Fruit fly (Drosophila melanogaster): ENCODE data around the gene CG3792.

CG3792 gene

DNA sequence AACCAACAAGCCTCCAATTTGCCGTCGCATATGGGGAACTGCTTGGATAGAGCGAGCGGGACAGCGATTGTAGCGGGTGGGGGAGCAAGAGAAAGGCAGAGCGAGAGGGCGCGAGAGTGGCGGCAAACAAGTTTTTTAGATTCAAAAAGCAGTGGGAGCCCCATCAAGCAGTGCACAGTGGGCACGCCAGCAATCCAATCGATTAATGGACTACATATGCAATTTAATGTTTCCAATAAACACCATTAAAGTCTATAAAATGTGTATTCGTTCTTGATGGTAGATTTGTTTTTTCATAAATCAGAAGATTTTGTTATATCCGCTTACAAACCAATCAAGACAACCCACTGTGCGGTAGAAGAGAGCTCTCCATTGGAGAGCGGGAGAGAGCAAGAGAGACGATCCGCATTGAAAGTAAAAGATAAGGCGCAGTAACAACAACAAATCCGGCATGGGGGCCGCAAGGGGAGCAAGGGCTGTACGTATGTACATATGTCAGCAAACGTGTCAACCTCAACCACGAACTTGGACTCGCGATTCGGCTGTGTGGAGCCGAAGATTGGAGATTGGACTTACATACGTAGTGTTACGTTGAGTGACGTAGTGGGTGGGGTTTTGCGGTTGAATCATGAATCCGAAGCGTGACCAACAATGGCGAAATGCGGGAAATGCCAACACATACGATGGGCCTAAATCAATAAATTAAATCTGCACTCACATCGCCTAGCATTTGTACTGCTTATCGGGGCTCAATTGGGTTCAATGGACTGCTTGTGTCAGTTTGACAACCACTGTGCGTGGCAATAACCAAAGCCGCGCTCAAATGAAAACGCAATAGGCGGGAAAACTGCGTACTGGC, 20.5 kb downstream of the CG3792 start (continued):
- TF ChIP-seq OdsH (GFP tag; optimal IDR thresholded peaks at IDR 0.05) (peak; percentile 98), GATAd (GFP tag; optimal IDR thresholded peaks at IDR 0.05) (peak; percentile 94), woc (GFP tag; optimal IDR thresholded peaks at IDR 0.05) (peak; percentile 99), CG9705 (GFP tag; optimal IDR thresholded peaks at IDR 0.05) (peak; percentile 96)

DNA sequence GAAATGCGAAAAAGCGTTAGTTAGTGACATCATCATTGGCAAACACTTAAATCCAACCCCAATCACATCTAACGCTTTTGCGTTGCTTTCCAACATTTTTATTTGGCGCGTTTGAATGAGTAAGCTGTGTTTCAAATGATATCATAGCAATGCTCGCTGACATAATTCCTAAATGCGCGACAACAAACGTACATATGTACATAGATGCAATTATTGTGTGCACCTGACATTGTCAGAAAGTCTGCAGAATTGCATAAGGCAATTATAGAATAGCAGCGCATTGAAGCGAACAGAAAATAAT, 21.1 kb downstream of the CG3792 start:
- TF ChIP-seq rgr (GFP tag; optimal IDR thresholded peaks at IDR 0.05): no peak
- TF ChIP-seq psq (GFP tag; optimal IDR thresholded peaks at IDR 0.05): no peak
- TF ChIP-seq pan (optimal IDR thresholded peaks at IDR 0.05): no peak
- TF ChIP-seq CrebA (GFP tag; optimal IDR thresholded peaks at IDR 0.05; ENCODE audit: borderline replicate concordance): no peak
- TF ChIP-seq Hnf4 (GFP tag; optimal IDR thresholded peaks at IDR 0.05): no peak
- TF ChIP-seq Mio (GFP tag; optimal IDR thresholded peaks at IDR 0.05): no peak
- TF ChIP-seq lola (GFP tag; optimal IDR thresholded peaks at IDR 0.05): no peak
- no peak for TF ChIP-seq Hr83 (GFP tag; optimal IDR thresholded peaks at IDR 0.05; ENCODE audit: poor library complexity, severe bottlenecking)
- no peak for TF ChIP-seq usp (GFP tag; optimal IDR thresholded peaks at IDR 0.05)
- TF ChIP-seq woc (GFP tag; optimal IDR thresholded peaks at IDR 0.05): no peak
- TF ChIP-seq sv (GFP tag; optimal IDR thresholded peaks at IDR 0.05): no peak
- no peak for TF ChIP-seq OdsH (GFP tag; optimal IDR thresholded peaks at IDR 0.05)
- no peak for TF ChIP-seq Myc (optimal IDR thresholded peaks at IDR 0.05)
- TF ChIP-seq N (GFP tag; optimal IDR thresholded peaks at IDR 0.05): no peak
- no peak for TF ChIP-seq jim (GFP tag; optimal IDR thresholded peaks at IDR 0.05)
- TF ChIP-seq foxo (GFP tag; optimal IDR thresholded peaks at IDR 0.05): no peak
- TF ChIP-seq Abd-B (GFP tag; optimal IDR thresholded peaks at IDR 0.05): no peak

DNA sequence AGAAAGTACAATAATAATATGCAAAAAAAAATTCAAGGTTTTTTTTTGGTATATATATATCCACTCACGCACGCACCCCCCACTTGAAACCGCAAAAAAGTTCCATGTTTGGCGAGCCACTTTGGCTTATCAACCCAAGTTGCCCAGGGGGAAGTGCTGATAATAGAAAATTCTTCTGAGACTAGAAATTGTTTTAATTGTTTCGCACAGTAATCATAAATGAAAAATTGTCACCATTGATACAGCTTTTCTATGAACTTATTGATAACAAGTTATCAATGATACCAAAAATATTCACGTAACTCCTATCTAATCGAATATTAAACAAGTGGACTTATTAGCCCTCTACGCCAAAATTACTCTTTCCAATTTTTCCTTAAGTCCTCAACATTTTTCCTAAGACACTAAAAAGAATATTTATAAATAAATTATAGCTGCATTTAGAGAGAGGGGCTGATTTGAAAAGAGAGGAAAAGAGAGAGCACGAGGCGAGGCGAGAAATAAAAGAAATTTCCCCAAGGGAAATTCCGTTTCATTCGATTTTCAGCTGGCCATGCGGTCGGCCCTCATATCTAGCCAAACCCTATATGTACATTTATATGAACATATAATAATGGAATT, 21.6 kb downstream of the CG3792 start:
- TF ChIP-seq tai (GFP tag; optimal IDR thresholded peaks at IDR 0.05) (no peak), dsf (GFP tag; optimal IDR thresholded peaks at IDR 0.05; ENCODE audit: borderline replicate concordance) (no peak), dl (GFP tag; optimal IDR thresholded peaks at IDR 0.05; ENCODE audit: insufficient read depth in 1 of 2, partially characterized antibody in 2 of 2) (no peak), Hr83 (GFP tag; optimal IDR thresholded peaks at IDR 0.05; ENCODE audit: poor library complexity, severe bottlenecking) (no peak), CG32264 (GFP tag; optimal IDR thresholded peaks at IDR 0.05) (no peak), CG9705 (GFP tag; optimal IDR thresholded peaks at IDR 0.05) (no peak), h (GFP tag; optimal IDR thresholded peaks at IDR 0.05) (no peak), Dif (GFP tag; optimal IDR thresholded peaks at IDR 0.05; ENCODE audit: partially characterized antibody) (no peak), lola (GFP tag; optimal IDR thresholded peaks at IDR 0.05) (no peak), ey (GFP tag; optimal IDR thresholded peaks at IDR 0.05) (no peak), rgr (GFP tag; optimal IDR thresholded peaks at IDR 0.05) (no peak), jim (GFP tag; optimal IDR thresholded peaks at IDR 0.05) (no peak), psq (GFP tag; optimal IDR thresholded peaks at IDR 0.05) (no peak), woc (GFP tag; optimal IDR thresholded peaks at IDR 0.05) (no peak), fru (GFP tag; optimal IDR thresholded peaks at IDR 0.05) (no peak), OdsH (GFP tag; optimal IDR thresholded peaks at IDR 0.05) (no peak)

DNA sequence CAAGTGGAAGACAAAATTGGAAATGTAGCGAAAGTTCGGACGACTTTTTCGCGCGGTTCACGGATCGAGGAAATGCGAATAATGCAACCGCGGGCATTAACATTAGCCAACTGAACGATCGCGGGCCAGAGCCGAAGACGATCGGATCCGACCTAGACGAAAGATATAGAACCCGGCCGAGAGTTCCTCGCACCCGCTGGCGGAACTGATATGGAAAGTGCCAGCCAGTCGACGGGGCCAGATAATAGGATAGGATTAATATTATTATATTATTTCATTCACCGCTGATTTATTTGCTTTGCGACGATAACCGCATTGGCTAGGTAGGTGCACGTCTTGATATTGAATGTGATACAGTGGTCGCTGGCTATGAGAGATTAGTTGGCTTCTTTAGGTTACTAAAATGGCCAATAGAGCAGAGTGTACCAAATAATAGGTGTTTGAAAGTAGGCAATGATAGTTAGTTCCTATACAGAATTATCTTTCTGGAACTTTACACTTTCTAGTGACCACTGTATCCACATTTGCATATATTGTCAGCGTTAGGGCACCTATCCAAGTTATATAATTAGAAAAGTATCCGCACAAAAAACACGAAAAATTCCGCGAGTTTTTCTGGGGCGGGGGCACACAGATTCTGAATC, 22.4 kb downstream of the CG3792 start:
- TF ChIP-seq woc (GFP tag; optimal IDR thresholded peaks at IDR 0.05) (no peak), sage (GFP tag; optimal IDR thresholded peaks at IDR 0.05) (no peak), sv (GFP tag; optimal IDR thresholded peaks at IDR 0.05) (peak; percentile 26), Jra (GFP tag; optimal IDR thresholded peaks at IDR 0.05) (no peak), Sp1 (GFP tag; optimal IDR thresholded peaks at IDR 0.05) (peak; percentile 49), Hr78 (GFP tag; optimal IDR thresholded peaks at IDR 0.05) (no peak), lola (GFP tag; optimal IDR thresholded peaks at IDR 0.05) (no peak), N (GFP tag; optimal IDR thresholded peaks at IDR 0.05) (no peak), CG9705 (GFP tag; optimal IDR thresholded peaks at IDR 0.05) (peak; percentile 27), psq (GFP tag; optimal IDR thresholded peaks at IDR 0.05) (peak; percentile 7), GATAd (GFP tag; optimal IDR thresholded peaks at IDR 0.05) (no peak), dl (GFP tag; optimal IDR thresholded peaks at IDR 0.05; ENCODE audit: insufficient read depth in 1 of 2, partially characterized antibody in 2 of 2) (no peak), h (GFP tag; optimal IDR thresholded peaks at IDR 0.05) (peak; percentile 85), Rel (GFP tag; optimal IDR thresholded peaks at IDR 0.05) (no peak), Rel (tag; optimal IDR thresholded peaks at IDR 0.05) (peak; percentile 7), br (GFP tag; optimal IDR thresholded peaks at IDR 0.05) (peak; percentile 79), usp (GFP tag; optimal IDR thresholded peaks at IDR 0.05) (no peak), Vsx2 (GFP tag; optimal IDR thresholded peaks at IDR 0.05; ENCODE audit: partially characterized antibody) (no peak), Hr83 (GFP tag; optimal IDR thresholded peaks at IDR 0.05; ENCODE audit: poor library complexity, severe bottlenecking) (no peak), rgr (GFP tag; optimal IDR thresholded peaks at IDR 0.05) (peak; percentile 81), dmrt93B (GFP tag; optimal IDR thresholded peaks at IDR 0.05) (peak; percentile 23), HLH106 (tag; optimal IDR thresholded peaks at IDR 0.05) (peak; percentile 79), Dif (GFP tag; optimal IDR thresholded peaks at IDR 0.05; ENCODE audit: partially characterized antibody) (no peak), CG32264 (GFP tag; optimal IDR thresholded peaks at IDR 0.05) (peak; percentile 56), fru (GFP tag; optimal IDR thresholded peaks at IDR 0.05) (peak; percentile 73), jim (GFP tag; optimal IDR thresholded peaks at IDR 0.05) (no peak), Mio (GFP tag; optimal IDR thresholded peaks at IDR 0.05) (peak; percentile 49), dsf (GFP tag; optimal IDR thresholded peaks at IDR 0.05; ENCODE audit: borderline replicate concordance) (no peak), brk (GFP tag; optimal IDR thresholded peaks at IDR 0.05) (peak; percentile 25)
